Fruit fly (Drosophila melanogaster): ENCODE data around the gene drd.

drd gene

DNA sequence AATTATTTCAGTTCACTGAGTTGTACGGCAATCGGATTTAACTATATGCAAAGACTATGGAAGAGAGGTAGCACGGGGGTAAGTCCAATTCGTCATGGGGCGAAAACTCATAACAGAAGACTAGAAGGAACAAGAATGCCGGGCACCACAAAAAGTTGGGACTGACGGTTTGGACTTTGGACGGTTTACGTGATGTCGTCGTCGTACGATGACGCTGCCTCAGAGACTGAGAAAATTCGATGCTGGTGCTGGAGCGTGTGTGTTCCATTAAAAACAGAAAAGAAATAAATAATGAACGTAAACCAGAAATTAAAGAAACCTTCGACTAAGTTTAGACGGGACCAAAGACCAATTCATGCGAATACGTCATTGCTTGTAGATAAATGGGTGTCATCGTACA is 45.6 kb upstream of the drd start (continued):
- no peak for TF ChIP-seq Gug (GFP tag; IDR thresholded peaks at IDR 0.05)
- no peak for TF ChIP-seq acj6 (GFP tag; optimal IDR thresholded peaks at IDR 0.05)
- no peak for TF ChIP-seq lz (GFP tag; optimal IDR thresholded peaks at IDR 0.05)
- TF ChIP-seq Smox (GFP tag; optimal IDR thresholded peaks at IDR 0.05), result no peak
- TF ChIP-seq CG11902 (GFP tag; optimal IDR thresholded peaks at IDR 0.05), result no peak
- TF ChIP-seq CG11294 (GFP tag; IDR thresholded peaks at IDR 0.05), result no peak
- TF ChIP-seq eg (GFP tag; IDR thresholded peaks at IDR 0.05), result 0 out of 3 replicates have a peak, but pooled peaks have one; percentile 9
- TF ChIP-seq Lpt (GFP tag; optimal IDR thresholded peaks at IDR 0.05), result peak; percentile 13
- no peak for TF ChIP-seq Eip78C (GFP tag)
- no peak for TF ChIP-seq Met (GFP tag; optimal IDR thresholded peaks at IDR 0.05)
- TF ChIP-seq CG9139 (GFP tag; optimal IDR thresholded peaks at IDR 0.05), result peak; percentile 74
- TF ChIP-seq CG6163 (GFP tag; IDR thresholded peaks at IDR 0.05), result no peak
- TF ChIP-seq CG4318 (GFP tag; optimal IDR thresholded peaks at IDR 0.05), result no peak
- peak in 1 of 2 experiments; percentile 10 for TF ChIP-seq salr (GFP tag; optimal IDR thresholded peaks at IDR 0.05)
- peak; percentile 21 for TF ChIP-seq net (GFP tag; optimal IDR thresholded peaks at IDR 0.05)
- no peak for TF ChIP-seq OdsH (GFP tag; optimal IDR thresholded peaks at IDR 0.05)
- TF ChIP-seq CG15336 (GFP tag; IDR thresholded peaks at IDR 0.05), result no peak; the same call in 1 of the 2 replicates
- no peak for TF ChIP-seq Ets96B (tag; optimal IDR thresholded peaks at IDR 0.05)
- no peak for TF ChIP-seq Hr39 (GFP tag; optimal IDR thresholded peaks at IDR 0.05)
- TF ChIP-seq CG6808 (GFP tag; optimal IDR thresholded peaks at IDR 0.05), result peak; percentile 81
- no peak for TF ChIP-seq CG16779 (tag; optimal IDR thresholded peaks at IDR 0.05)
- peak; percentile 19 for TF ChIP-seq CG1621 (tag; optimal IDR thresholded peaks at IDR 0.05)
- TF ChIP-seq Hr38 (GFP tag; optimal IDR thresholded peaks at IDR 0.05), result no peak

dm6 chrX:15080780-15081402 is 44.7 kb upstream of the drd start, which contains the start of gene CG33177:
CG33177 (plus strand) TSS chrX:15081367.
- no peak for TF ChIP-seq CG11294 (GFP tag; IDR thresholded peaks at IDR 0.05)
- no peak for TF ChIP-seq Hr4 (GFP tag; optimal IDR thresholded peaks at IDR 0.05)
- no peak for TF ChIP-seq CG8119 (GFP tag; IDR thresholded peaks at IDR 0.05)
- TF ChIP-seq spab (GFP tag; optimal IDR thresholded peaks at IDR 0.05), result no peak
- TF ChIP-seq CG34406 (GFP tag; optimal IDR thresholded peaks at IDR 0.05), result no peak
- TF ChIP-seq Eip93F (GFP tag; optimal IDR thresholded peaks at IDR 0.05), result no peak
- TF ChIP-seq Hr38 (GFP tag; optimal IDR thresholded peaks at IDR 0.05), result no peak
- peak; percentile 18 for TF ChIP-seq pdm3 (GFP tag; optimal IDR thresholded peaks at IDR 0.05)
- peak; percentile 42 for TF ChIP-seq Hr39 (GFP tag; optimal IDR thresholded peaks at IDR 0.05)
- TF ChIP-seq fd59A (GFP tag; optimal IDR thresholded peaks at IDR 0.05), result no peak
- TF ChIP-seq Eip78C (GFP tag), result peak; percentile 45
- TF ChIP-seq Ets21C (GFP tag; optimal IDR thresholded peaks at IDR 0.05), result no peak
- TF ChIP-seq lz (GFP tag; optimal IDR thresholded peaks at IDR 0.05), result peak; percentile 17
- TF ChIP-seq fkh (GFP tag; optimal IDR thresholded peaks at IDR 0.05), result peak; percentile 25
- TF ChIP-seq Sox102F (GFP tag; optimal IDR thresholded peaks at IDR 0.05), result no peak
- TF ChIP-seq CG6163 (GFP tag; IDR thresholded peaks at IDR 0.05), result no peak
- no peak for TF ChIP-seq ss (GFP tag; optimal IDR thresholded peaks at IDR 0.05)
- TF ChIP-seq vri (GFP tag; optimal IDR thresholded peaks at IDR 0.05), result peak; percentile 37
- TF ChIP-seq CG31627 (GFP tag; optimal IDR thresholded peaks at IDR 0.05), result peak; percentile 52
- no peak for TF ChIP-seq CG11762 (GFP tag; optimal IDR thresholded peaks at IDR 0.05; ENCODE audit: insufficient read depth)
- TF ChIP-seq CG1621 (tag; optimal IDR thresholded peaks at IDR 0.05), result no peak
- TF ChIP-seq CG9139 (GFP tag; optimal IDR thresholded peaks at IDR 0.05), result no peak
- TF ChIP-seq cyc (GFP tag; optimal IDR thresholded peaks at IDR 0.05), result peak; percentile 36
- TF ChIP-seq Eip75B (GFP tag; optimal IDR thresholded peaks at IDR 0.05), result no peak
- TF ChIP-seq Blimp-1 (GFP tag; optimal IDR thresholded peaks at IDR 0.05), result no peak
- no peak for TF ChIP-seq Gug (GFP tag; IDR thresholded peaks at IDR 0.05)
- no peak for TF ChIP-seq Ets96B (tag; optimal IDR thresholded peaks at IDR 0.05)
- peak; percentile 5 for TF ChIP-seq Met (GFP tag; optimal IDR thresholded peaks at IDR 0.05)
- no peak for TF ChIP-seq OdsH (GFP tag; optimal IDR thresholded peaks at IDR 0.05)
- no peak for TF ChIP-seq CG10631 (GFP tag; optimal IDR thresholded peaks at IDR 0.05)
- peak; percentile 12 for TF ChIP-seq topi (GFP tag; optimal IDR thresholded peaks at IDR 0.05)
- TF ChIP-seq CG7368 (GFP tag; optimal IDR thresholded peaks at IDR 0.05), result no peak
- peak; percentile 29 for TF ChIP-seq esn (GFP tag; optimal IDR thresholded peaks at IDR 0.05)
- no peak for TF ChIP-seq fd85E (GFP tag; optimal IDR thresholded peaks at IDR 0.05)
- no peak for TF ChIP-seq Sox14 (GFP tag; optimal IDR thresholded peaks at IDR 0.05)
- TF ChIP-seq svp (GFP tag), result peak; percentile 69
- TF ChIP-seq Sox15 (GFP tag; optimal IDR thresholded peaks at IDR 0.05), result no peak
- no peak for TF ChIP-seq CG3032 (tag; optimal IDR thresholded peaks at IDR 0.05)
